Fruit fly (Drosophila melanogaster): Measurements from ENCODE around the gene CG3078.

DNA sequence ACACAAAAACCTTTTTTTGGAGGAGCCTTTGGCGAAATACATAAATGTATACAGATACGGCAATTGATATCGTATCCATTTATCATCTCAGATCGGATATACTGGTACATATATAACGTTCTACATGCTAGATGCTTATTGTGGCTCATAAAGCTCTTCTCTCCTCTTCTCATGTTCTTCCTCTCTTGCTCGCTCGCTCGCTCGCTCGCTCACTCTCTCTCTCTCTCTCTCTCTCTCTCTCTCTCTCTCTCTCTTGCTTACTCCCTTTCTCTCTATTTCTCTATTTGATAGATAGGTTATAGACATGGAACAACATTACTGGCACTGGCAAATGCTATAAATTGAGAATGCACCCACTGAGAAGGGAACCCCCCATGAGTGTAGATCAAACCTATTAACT lies 4.6 kb downstream of the CG3078 start:
- TF ChIP-seq pan (optimal IDR thresholded peaks at IDR 0.05), result no peak
- no peak for TF ChIP-seq EcR (GFP tag; optimal IDR thresholded peaks at IDR 0.05)
- TF ChIP-seq psq (optimal IDR thresholded peaks at IDR 0.05), result no peak
- no peak for TF ChIP-seq usp (GFP tag; optimal IDR thresholded peaks at IDR 0.05)
- no peak for TF ChIP-seq CG8478 (optimal IDR thresholded peaks at IDR 0.05)

All from whole organism.